Worm (Caenorhabditis elegans): ENCODE data around the gene D2062.5.
A peak's percentile ranks its signal among the peaks of the same experiment; 100 is the strongest.

D2062.5 gene

DNA sequence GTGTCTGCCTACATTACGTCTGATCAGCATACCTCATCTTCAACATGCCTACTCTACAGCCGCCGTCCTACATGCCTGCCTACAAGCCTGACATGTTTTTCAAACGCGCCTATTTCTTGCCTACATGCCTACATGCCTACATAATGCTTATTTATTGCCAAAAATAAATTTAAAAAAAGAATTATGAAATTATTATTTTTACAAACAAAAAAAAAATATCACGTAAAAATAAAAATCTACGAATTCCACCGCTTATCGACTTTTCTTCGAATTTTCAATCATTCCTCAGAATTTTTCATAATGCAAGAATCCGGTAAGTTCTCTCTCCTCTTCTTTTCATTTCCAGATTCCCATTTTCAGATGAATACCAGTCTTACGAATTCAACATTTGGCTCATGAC, at the start of gene D2062.5:
D2062.5 (plus strand) TSS at position 301 of the 400 bp plus-strand sequence.
- no peak for TF ChIP-seq F13H6.1 (tag; optimal IDR thresholded peaks at IDR 0.05)
- TF ChIP-seq ztf-16 (tag; optimal IDR thresholded peaks at IDR 0.05), result no peak
- TF ChIP-seq nfya-1 (tag; optimal IDR thresholded peaks at IDR 0.05), result no peak
- no peak for TF ChIP-seq fax-1 (tag; optimal IDR thresholded peaks at IDR 0.05)

DNA sequence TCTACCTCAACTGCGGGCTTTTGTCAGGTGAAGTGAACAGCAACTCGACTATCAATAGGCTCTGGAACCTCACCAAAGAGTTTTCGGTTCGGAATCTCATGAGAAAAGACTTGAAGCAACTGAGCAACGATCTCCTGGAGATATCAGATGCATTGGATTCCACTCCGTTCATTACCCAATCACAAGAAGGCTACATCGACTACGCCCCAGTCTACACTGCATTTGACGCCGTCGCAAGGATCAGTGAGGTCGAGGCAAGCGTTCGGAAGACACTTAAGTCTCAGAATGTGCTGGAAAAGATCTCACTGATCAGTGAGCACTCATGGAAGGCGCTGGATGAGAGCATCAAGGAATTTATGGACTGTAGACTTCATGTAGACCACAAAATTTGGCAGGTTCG, 44.4 kb upstream of the D2062.5 start:
- no peak for TF ChIP-seq pat-9 (tag; optimal IDR thresholded peaks at IDR 0.05)
- TF ChIP-seq ceh-24 (tag; optimal IDR thresholded peaks at IDR 0.05), result no peak

DNA sequence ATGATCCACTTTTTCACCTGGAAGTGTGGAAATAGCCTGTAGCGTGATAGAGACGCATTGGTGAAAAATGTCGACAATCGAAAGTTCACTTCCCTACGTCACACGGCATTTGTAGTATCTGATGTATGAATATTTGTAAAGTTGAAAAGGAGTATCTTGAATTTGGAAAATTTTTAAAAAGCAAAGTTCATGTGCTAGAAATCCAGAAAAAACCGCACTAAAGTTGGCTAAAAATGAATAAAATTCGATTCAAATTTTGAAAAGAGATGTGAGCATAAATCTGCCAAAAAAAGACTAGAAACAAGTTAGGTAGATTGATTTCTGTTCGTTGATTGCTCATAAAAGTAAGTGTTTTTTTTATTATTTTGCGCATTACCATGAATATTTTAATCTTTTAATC, 39.5 kb upstream of the D2062.5 start, which contains the start of gene sri-74:
sri-74 (minus strand) TSS at position 101 of the 400 bp plus-strand sequence.
- TF ChIP-seq nfya-1 (tag; optimal IDR thresholded peaks at IDR 0.05) (no peak), ceh-19 (GFP tag; optimal IDR thresholded peaks at IDR 0.05) (no peak), ceh-24 (tag; optimal IDR thresholded peaks at IDR 0.05) (no peak), dmd-4 (tag; optimal IDR thresholded peaks at IDR 0.05; ENCODE audit: borderline replicate concordance) (no peak), ref-2 (tag; optimal IDR thresholded peaks at IDR 0.05) (no peak), ceh-14 (tag; optimal IDR thresholded peaks at IDR 0.05) (no peak), ceh-45 (GFP tag; IDR thresholded peaks at IDR 0.05) (no peak), odd-2 (tag; optimal IDR thresholded peaks at IDR 0.05) (no peak), C08G9.2 (tag; optimal IDR thresholded peaks at IDR 0.05) (no peak), pax-1 (tag; optimal IDR thresholded peaks at IDR 0.05) (no peak), sdc-2 (tag; optimal IDR thresholded peaks at IDR 0.05) (no peak), unc-42 (tag; optimal IDR thresholded peaks at IDR 0.05) (no peak), pag-3 (tag; optimal IDR thresholded peaks at IDR 0.05; ENCODE audit: borderline replicate concordance) (no peak), ama-1 (optimal IDR thresholded peaks at IDR 0.05) (no peak)

DNA sequence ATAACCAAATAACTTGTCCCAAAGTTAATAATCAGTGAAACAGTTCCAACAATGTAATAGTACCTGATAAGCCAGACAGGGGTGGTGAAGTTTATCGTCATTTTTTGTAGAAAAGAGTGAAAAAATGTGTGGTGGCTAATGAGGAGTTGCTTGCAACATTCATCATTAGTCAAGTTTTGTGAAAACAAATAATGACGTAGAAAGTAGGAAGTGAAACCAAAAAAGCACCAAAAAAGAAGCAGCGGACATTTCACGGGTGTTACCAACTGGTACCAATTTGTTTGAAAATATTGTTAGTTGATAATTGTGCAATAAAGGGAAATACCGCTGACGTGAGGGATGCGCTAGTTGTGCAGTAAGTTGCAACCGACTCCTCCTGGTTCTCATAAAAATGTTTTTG, 37.1 kb upstream of the D2062.5 start, which contains the start of gene sri-36:
sri-36 (minus strand) TSS at position 101 of the 400 bp plus-strand sequence.
- TF ChIP-seq syd-9 (tag; optimal IDR thresholded peaks at IDR 0.05) (no peak), mec-3 (tag; optimal IDR thresholded peaks at IDR 0.05; ENCODE audit: borderline replicate concordance) (no peak), T23F11.4 (GFP tag; optimal IDR thresholded peaks at IDR 0.05) (no peak), sdc-2 (tag; optimal IDR thresholded peaks at IDR 0.05) (no peak), hlh-15 (tag; optimal IDR thresholded peaks at IDR 0.05) (no peak), ref-2 (tag; optimal IDR thresholded peaks at IDR 0.05) (no peak), ceh-2 (tag; optimal IDR thresholded peaks at IDR 0.05) (no peak), lin-11 (tag; optimal IDR thresholded peaks at IDR 0.05) (no peak), elt-2 (tag; optimal IDR thresholded peaks at IDR 0.05) (no peak), nfya-1 (tag; optimal IDR thresholded peaks at IDR 0.05) (no peak), nhr-11 (tag; optimal IDR thresholded peaks at IDR 0.05) (no peak), odd-2 (tag; optimal IDR thresholded peaks at IDR 0.05) (no peak), pax-1 (tag; optimal IDR thresholded peaks at IDR 0.05) (no peak), npax-4 (tag; optimal IDR thresholded peaks at IDR 0.05) (no peak), hlh-13 (GFP tag; optimal IDR thresholded peaks at IDR 0.05) (no peak), unc-55 (GFP tag; optimal IDR thresholded peaks at IDR 0.05) (no peak), nhr-232 (tag; optimal IDR thresholded peaks at IDR 0.05) (no peak), F13H6.1 (tag; optimal IDR thresholded peaks at IDR 0.05) (no peak), ceh-22 (tag; optimal IDR thresholded peaks at IDR 0.05) (no peak)

DNA sequence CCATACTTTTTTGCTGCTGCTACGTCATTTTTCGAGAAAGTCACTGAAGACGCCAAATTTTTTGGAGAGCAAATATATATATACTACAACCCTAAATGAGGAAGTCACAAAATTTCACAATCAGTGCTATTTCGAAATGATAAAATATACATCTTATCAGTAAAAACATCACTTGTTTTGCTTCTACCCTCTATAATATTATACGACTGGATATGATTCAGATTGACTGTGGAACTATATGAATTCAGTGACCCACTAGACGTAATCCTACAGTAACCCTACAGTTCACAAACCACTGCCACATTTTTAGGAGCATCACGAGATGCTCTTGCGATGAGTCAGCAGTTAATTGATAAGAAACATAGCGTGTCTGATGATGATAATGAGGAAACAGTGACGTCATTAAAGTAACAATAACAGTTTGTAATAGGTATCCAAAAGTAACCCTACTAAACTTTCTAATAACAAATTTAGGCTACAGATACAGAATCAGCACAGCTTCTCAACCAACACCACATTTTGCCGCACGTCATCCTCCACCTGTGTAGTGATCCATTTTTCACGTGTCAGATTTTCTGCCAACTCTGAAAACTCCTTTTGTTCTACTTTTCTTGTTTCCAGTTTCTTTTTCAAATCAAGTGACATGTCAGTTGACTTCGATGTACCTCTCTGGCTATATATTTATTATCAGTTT, 35.6 kb upstream of the D2062.5 start, which contains the start of the genes F33H12.7 and sri-39:
F33H12.7 (minus strand) TSS at position 51 of the 694 bp plus-strand sequence.
sri-39 (plus strand) TSS at position 644 of the 694 bp plus-strand sequence.
- no peak for TF ChIP-seq ama-1 (optimal IDR thresholded peaks at IDR 0.05)
- peak; percentile 85 for TF ChIP-seq elt-2 (tag; optimal IDR thresholded peaks at IDR 0.05)
- no peak for TF ChIP-seq unc-3 (GFP tag; conservative IDR thresholded peaks at IDR 0.05)
- TF ChIP-seq unc-3 (tag; optimal IDR thresholded peaks at IDR 0.05), result no peak
- no peak for TF ChIP-seq hlh-8 (tag; optimal IDR thresholded peaks at IDR 0.05)
- no peak for TF ChIP-seq unc-42 (tag; optimal IDR thresholded peaks at IDR 0.05)
- no peak for TF ChIP-seq madf-2 (tag; optimal IDR thresholded peaks at IDR 0.05)

Data from whole organism, late embryonic.